Worm (Caenorhabditis elegans) whole organism, L4 larva: ENCODE results near the gene sdz-5.

Experiments
- ZK546.5 ChIP-seq, 2 experiments: sonication (generic microtip); optimal IDR thresholded peaks; 2 replicates each; lab custom pipeline; 2017; ENCODE audit warnings: missing biosample characterization in 2 of 2, missing genetic modification characterization in 2 of 2
- attf-4 ChIP-seq: sonication (generic microtip); optimal IDR thresholded peaks from 3 replicates; lab custom pipeline; 2017; ENCODE audit warnings: missing biosample characterization, missing genetic modification characterization
- ces-1 ChIP-seq: fragments of 150-350 bp; sonication (generic microtip); optimal IDR thresholded peaks from 4 replicates; lab custom pipeline; 2014; ENCODE audit warnings: missing biosample characterization, missing genetic modification reagents, missing genetic modification characterization
- fkh-10 ChIP-seq: fragments of 150-350 bp; optimal IDR thresholded peaks from 2 replicates; lab custom pipeline; 2014; ENCODE audit warnings: missing biosample characterization, missing genetic modification reagents, missing genetic modification characterization
- lin-13 ChIP-seq: fragments of 150-350 bp; optimal IDR thresholded peaks from 2 replicates; lab custom pipeline; 2014; ENCODE audit warnings: missing biosample characterization, missing genetic modification reagents, missing genetic modification characterization
- lin-38 ChIP-seq: fragments of 200-800 bp; sonication (Bioruptor generic); IDR thresholded peaks from 2 replicates; pipeline ENCODE4 v1.3.6; 2022; ENCODE audit warnings: missing genetic modification reagents, missing genetic modification characterization, missing compliant biosample characterization
- mes-2 ChIP-seq: sonication (generic microtip); optimal IDR thresholded peaks from 2 replicates; lab custom pipeline; 2016; ENCODE audit warnings: missing genotype, mild to moderate bottlenecking, missing genetic modification characterization, missing compliant biosample characterization; ENCODE audit not compliant: poor library complexity, severe bottlenecking
- mxl-2 ChIP-seq: fragments of 200-800 bp; sonication (Bioruptor generic); conservative IDR thresholded peaks from 2 replicates; pipeline ENCODE4 v1.3.6; 2022; ENCODE audit warnings: missing genetic modification reagents, missing genetic modification characterization, missing compliant biosample characterization
- nhr-11 ChIP-seq: fragments of 150-350 bp; optimal IDR thresholded peaks from 2 replicates; lab custom pipeline; 2014; ENCODE audit warnings: missing biosample characterization, missing genetic modification characterization
- nhr-237 ChIP-seq: sonication (generic microtip); optimal IDR thresholded peaks from 2 replicates; lab custom pipeline; 2017; ENCODE audit warnings: missing biosample characterization, missing genetic modification characterization
- nhr-6 ChIP-seq: fragments of 150-350 bp; optimal IDR thresholded peaks from 2 replicates; lab custom pipeline; 2014; ENCODE audit warnings: missing biosample characterization, missing genetic modification characterization
- snpc-4 ChIP-seq: fragments of 150-350 bp; optimal IDR thresholded peaks from 2 replicates; lab custom pipeline; 2014; ENCODE audit warnings: missing biosample characterization, missing genetic modification characterization
- spr-1 ChIP-seq: sonication (generic microtip); optimal IDR thresholded peaks from 2 replicates; lab custom pipeline; 2016; ENCODE audit warnings: mild to moderate bottlenecking, missing genetic modification characterization, missing compliant biosample characterization
- unc-62 ChIP-seq, 3 experiments: fragments of 150-350 bp in 1 of 3; sonication (generic microtip); optimal IDR thresholded peaks in 2 of 3; peaks in 1 of 3; 1 replicate in 1 of 3; 2 replicates in 2 of 3; lab custom pipeline; 2014 to 2017; ENCODE audit warnings: missing biosample characterization in 3 of 3, missing genetic modification characterization in 3 of 3, missing genetic modification reagents in 3 of 3, missing genotype in 1 of 3

ce11 chrII:3052843-3053242 lies 44.3 kb downstream of the sdz-5 start:
- TF ChIP-seq spr-1 (tag; lab: Kevin White, UChicago) (no peak), unc-62 (GFP tag; optimal IDR thresholded peaks at IDR 0.05 in 1 of 2; lab: Kevin White, UChicago) (no peak), unc-62 (tag; optimal IDR thresholded peaks at IDR 0.05; lab: Kevin White, UChicago) (no peak), snpc-4 (tag; lab: Kevin White, UChicago) (no peak), lin-13 (GFP tag; lab: Kevin White, UChicago) (no peak), ces-1 (GFP tag; lab: Kevin White, UChicago) (no peak), attf-4 (tag; lab: Kevin White, UChicago) (no peak), lin-38 (no peak), fkh-10 (GFP tag; lab: Kevin White, UChicago) (no peak), mxl-2 (GFP tag; lab: Robert Waterston, UW) (no peak), nhr-237 (tag; lab: Kevin White, UChicago) (no peak), mes-2 (tag; lab: Kevin White, UChicago) (no peak), ZK546.5 (tag; optimal IDR thresholded peaks at IDR 0.05; lab: Kevin White, UChicago) (no peak), nhr-6 (tag; lab: Kevin White, UChicago) (no peak), nhr-11 (tag; lab: Kevin White, UChicago) (no peak)
